Fruit fly (Drosophila melanogaster): ENCODE measurements around the gene dah.

Gene dah

DNA sequence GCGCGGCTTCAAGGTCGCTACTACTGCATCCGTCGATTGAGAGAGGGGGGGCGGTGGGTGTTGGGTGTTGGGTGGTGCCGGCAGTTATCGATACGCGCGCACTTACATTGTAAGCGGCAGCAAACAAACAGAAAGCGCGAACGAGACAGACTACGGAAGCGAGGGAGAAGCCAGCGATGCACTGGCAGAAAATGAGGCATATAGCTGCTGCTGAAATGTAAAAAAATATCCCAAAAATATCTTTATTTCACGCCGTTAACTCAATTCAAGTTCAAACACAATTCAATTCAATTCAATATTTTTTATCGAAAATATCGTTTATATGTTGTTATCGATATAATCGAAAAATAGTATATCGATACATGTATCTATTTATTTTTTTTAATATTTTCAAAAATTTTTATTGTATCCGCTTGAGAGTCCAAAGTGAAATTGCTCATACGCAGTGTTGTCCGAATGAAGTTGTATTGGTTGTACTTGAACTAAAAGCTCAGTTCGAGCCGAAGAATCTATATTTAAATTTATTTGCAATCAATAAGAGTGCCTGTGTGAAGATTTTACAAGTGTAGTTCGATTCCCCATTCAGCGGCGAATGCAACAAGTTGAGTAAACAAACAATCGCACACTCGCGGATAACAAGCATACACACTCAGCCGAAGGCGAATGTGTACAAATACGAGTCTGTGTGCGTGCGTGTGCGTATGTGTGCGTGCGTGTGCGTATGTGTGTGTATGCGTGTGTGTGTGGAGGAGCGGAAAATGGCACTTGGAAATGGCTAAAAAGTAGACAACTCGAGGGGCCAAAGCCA, 15.9 kb upstream of the dah start:
- TF ChIP-seq Dfd (GFP tag; optimal IDR thresholded peaks at IDR 0.05) (peak; percentile 98), foxo (GFP tag; optimal IDR thresholded peaks at IDR 0.05) (peak in 1 of 2 experiments; percentile 17), Vsx2 (GFP tag; optimal IDR thresholded peaks at IDR 0.05; ENCODE audit: partially characterized antibody) (no peak), Sp1 (GFP tag; optimal IDR thresholded peaks at IDR 0.05) (peak; percentile 5), Mio (GFP tag; optimal IDR thresholded peaks at IDR 0.05) (no peak), pan (optimal IDR thresholded peaks at IDR 0.05) (peak; percentile 73), N (GFP tag; optimal IDR thresholded peaks at IDR 0.05) (peak; percentile 46), HLH106 (tag; optimal IDR thresholded peaks at IDR 0.05) (peak; percentile 20)

DNA sequence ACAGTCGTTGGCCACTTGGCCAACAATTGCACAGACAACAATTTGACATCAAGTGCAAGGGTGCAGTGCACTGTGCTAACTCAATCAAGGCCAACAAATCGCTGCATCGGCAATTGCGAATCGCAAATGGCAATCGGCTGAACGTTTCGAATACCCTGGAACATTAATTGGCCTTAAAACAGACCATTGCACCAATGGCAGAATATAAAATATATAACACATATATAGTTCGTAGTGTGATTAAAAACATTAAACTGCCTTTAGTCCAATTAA, 15.3 kb upstream of the dah start:
- TF ChIP-seq OdsH (GFP tag; optimal IDR thresholded peaks at IDR 0.05) (no peak), sage (GFP tag; optimal IDR thresholded peaks at IDR 0.05) (no peak), N (GFP tag; optimal IDR thresholded peaks at IDR 0.05) (no peak), foxo (GFP tag; optimal IDR thresholded peaks at IDR 0.05) (no peak), HLH106 (tag; optimal IDR thresholded peaks at IDR 0.05) (no peak), rgr (GFP tag; optimal IDR thresholded peaks at IDR 0.05) (no peak), Abd-B (GFP tag; optimal IDR thresholded peaks at IDR 0.05) (no peak), Sp1 (GFP tag; optimal IDR thresholded peaks at IDR 0.05) (no peak), Hr83 (GFP tag; optimal IDR thresholded peaks at IDR 0.05; ENCODE audit: poor library complexity, severe bottlenecking) (no peak)

DNA sequence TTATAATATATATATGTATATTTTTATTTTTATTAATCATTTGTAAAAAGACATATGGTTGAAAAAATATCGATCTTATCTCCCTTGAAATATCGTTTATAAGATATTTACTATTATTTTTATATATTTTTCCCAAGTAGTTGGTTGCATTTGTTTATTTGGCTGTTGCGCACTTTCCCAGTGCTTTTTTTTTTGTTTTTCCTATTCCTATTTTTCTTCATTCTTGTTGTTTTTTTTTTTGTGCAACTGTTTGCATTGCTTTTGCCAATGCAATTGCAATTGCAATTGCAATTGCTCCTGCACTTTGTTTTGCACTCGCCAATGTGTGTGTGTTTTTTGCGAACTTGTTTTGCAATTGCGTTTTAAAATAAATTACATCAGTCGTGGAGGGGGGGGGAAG, 14.8 kb upstream of the dah start:
- TF ChIP-seq GATAd (GFP tag; optimal IDR thresholded peaks at IDR 0.05) (no peak), dsf (GFP tag; optimal IDR thresholded peaks at IDR 0.05; ENCODE audit: borderline replicate concordance) (no peak), usp (GFP tag; optimal IDR thresholded peaks at IDR 0.05) (no peak)

DNA sequence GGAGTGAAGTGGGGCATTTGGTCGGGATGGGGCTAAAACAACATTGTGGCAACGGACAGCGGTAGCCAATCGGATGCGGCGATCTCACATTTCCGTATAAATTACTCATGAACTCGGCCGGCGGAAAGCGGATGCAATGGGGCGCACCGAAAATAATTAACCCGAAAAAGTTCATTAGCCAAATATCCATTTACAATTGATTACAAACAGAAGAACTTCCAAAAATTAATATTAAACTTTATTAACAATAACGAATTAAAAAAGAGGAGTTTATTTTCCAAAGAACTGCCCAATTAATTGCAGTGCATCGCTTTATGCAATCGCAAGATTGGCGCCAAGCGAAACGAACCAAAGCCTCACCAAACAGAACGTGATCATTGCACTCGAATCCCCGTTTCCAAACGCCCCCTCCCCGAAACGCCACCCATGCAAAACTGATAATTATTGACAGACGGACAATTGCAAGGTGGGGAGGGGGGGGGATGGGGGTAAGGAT, 14.3 kb upstream of the dah start:
- TF ChIP-seq CG9705 (GFP tag; optimal IDR thresholded peaks at IDR 0.05) (no peak), sage (GFP tag; optimal IDR thresholded peaks at IDR 0.05) (no peak), Abd-B (GFP tag; optimal IDR thresholded peaks at IDR 0.05) (no peak), Dfd (GFP tag; optimal IDR thresholded peaks at IDR 0.05) (peak; percentile 59)

DNA sequence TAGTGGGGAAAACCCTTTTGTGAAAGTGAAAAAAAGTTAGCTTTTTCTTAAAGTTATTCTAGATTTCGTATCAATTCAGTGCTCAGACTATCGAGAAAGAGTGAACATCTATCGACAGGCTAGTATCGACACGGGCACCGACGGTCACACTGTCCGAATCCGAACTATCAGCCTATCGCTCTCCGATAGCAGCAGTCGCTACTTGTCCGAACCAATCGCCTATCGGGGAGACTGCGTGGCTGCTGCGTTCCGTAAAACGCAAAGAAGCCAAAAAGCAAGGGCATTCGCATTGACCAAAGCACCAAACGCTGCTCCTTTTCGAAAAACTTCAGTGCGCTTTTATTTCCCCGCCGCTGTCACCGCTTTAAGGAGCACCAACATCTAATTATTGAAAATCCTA, 8.9 kb upstream of the dah start, which contains the start of gene Top1:
Top1 (plus strand) TSS at position 190 of the 400 bp plus-strand sequence.
- peak; percentile 7 for TF ChIP-seq br (GFP tag; optimal IDR thresholded peaks at IDR 0.05)
- TF ChIP-seq Hnf4 (GFP tag; optimal IDR thresholded peaks at IDR 0.05), result peak; percentile 15
- no peak for TF ChIP-seq Dif (GFP tag; optimal IDR thresholded peaks at IDR 0.05; ENCODE audit: partially characterized antibody)
- no peak for TF ChIP-seq N (GFP tag; optimal IDR thresholded peaks at IDR 0.05)
- TF ChIP-seq foxo (GFP tag; optimal IDR thresholded peaks at IDR 0.05), result peak in 1 of 2 experiments; percentile 25
- TF ChIP-seq Sp1 (GFP tag; optimal IDR thresholded peaks at IDR 0.05), result peak; percentile 16
- peak; percentile 31 for TF ChIP-seq h (GFP tag; optimal IDR thresholded peaks at IDR 0.05)
- TF ChIP-seq lola (GFP tag; optimal IDR thresholded peaks at IDR 0.05), result no peak
- TF ChIP-seq Hr83 (GFP tag; optimal IDR thresholded peaks at IDR 0.05; ENCODE audit: poor library complexity, severe bottlenecking), result peak; percentile 32
- peak; percentile 51 for TF ChIP-seq woc (GFP tag; optimal IDR thresholded peaks at IDR 0.05)
- TF ChIP-seq HLH106 (tag; optimal IDR thresholded peaks at IDR 0.05), result peak; percentile 16
- no peak for TF ChIP-seq Rel (GFP tag; optimal IDR thresholded peaks at IDR 0.05)
- TF ChIP-seq Rel (tag; optimal IDR thresholded peaks at IDR 0.05), result peak; percentile 34
- no peak for TF ChIP-seq OdsH (GFP tag; optimal IDR thresholded peaks at IDR 0.05)
- TF ChIP-seq CrebA (GFP tag; optimal IDR thresholded peaks at IDR 0.05; ENCODE audit: borderline replicate concordance), result no peak
- no peak for TF ChIP-seq Myc (optimal IDR thresholded peaks at IDR 0.05)
- TF ChIP-seq brk (GFP tag; optimal IDR thresholded peaks at IDR 0.05), result no peak
- TF ChIP-seq rgr (GFP tag; optimal IDR thresholded peaks at IDR 0.05), result peak; percentile 49
- TF ChIP-seq tai (GFP tag; optimal IDR thresholded peaks at IDR 0.05), result no peak
